Worm (Caenorhabditis elegans) whole organism, L3 larva: ENCODE measurements around the gene F41B4.1.

Source experiments
- aly-2 ChIP-seq: fragments of 150-350 bp; optimal IDR thresholded peaks from 2 replicates; lab custom pipeline; 2014; ENCODE audit warnings: missing biosample characterization, missing genetic modification characterization
- ceh-28 ChIP-seq: fragments of 150-350 bp; optimal IDR thresholded peaks from 2 replicates; lab custom pipeline; 2014; ENCODE audit warnings: missing biosample characterization, missing genetic modification reagents, missing genetic modification characterization
- ceh-82 ChIP-seq: fragments of 150-350 bp; optimal IDR thresholded peaks from 2 replicates; lab custom pipeline; 2014; ENCODE audit warnings: missing biosample characterization, missing genetic modification characterization
- ceh-9 ChIP-seq: sonication (generic microtip); optimal IDR thresholded peaks from 2 replicates; lab custom pipeline; 2018; ENCODE audit warnings: missing biosample characterization, missing genetic modification characterization
- daf-12 ChIP-seq: fragments of 150-350 bp; optimal IDR thresholded peaks from 2 replicates; lab custom pipeline; 2014; ENCODE audit warnings: missing biosample characterization, missing genetic modification reagents, missing genetic modification characterization
- egl-27 ChIP-seq: sonication (generic microtip); optimal IDR thresholded peaks from 4 replicates; lab custom pipeline; 2017; ENCODE audit warnings: missing biosample characterization, missing genetic modification reagents, missing genetic modification characterization
- egl-5 ChIP-seq: fragments of 150-350 bp; optimal IDR thresholded peaks from 2 replicates; lab custom pipeline; 2017; ENCODE audit warnings: missing biosample characterization, missing genetic modification reagents, missing genetic modification characterization, inconsistent platforms
- elt-1 ChIP-seq: fragments of 150-350 bp; optimal IDR thresholded peaks from 2 replicates; lab custom pipeline; 2014; ENCODE audit warnings: missing biosample characterization, missing genetic modification characterization
- elt-2 ChIP-seq: sonication (generic microtip); optimal IDR thresholded peaks from 2 replicates; lab custom pipeline; 2016; ENCODE audit warnings: missing genetic modification reagents, mild to moderate bottlenecking, missing genetic modification characterization, missing compliant biosample characterization
- elt-3 ChIP-seq, 3 experiments: fragments of 150-350 bp in 1 of 3; sonication (generic microtip) in 2 of 3; optimal IDR thresholded peaks; 2 replicates in 2 of 3; 4 replicates in 1 of 3; lab custom pipeline; 2014 to 2017; ENCODE audit warnings: missing biosample characterization in 3 of 3, missing genetic modification characterization in 3 of 3
- eor-1 ChIP-seq, 2 experiments: fragments of 150-350 bp; optimal IDR thresholded peaks; 2 replicates each; lab custom pipeline; 2014 to 2018; ENCODE audit warnings: missing biosample characterization in 2 of 2, missing genetic modification characterization in 2 of 2
- fos-1 ChIP-seq: fragments of 150-350 bp; optimal IDR thresholded peaks from 2 replicates; lab custom pipeline; 2014; ENCODE audit warnings: missing biosample characterization, missing genetic modification characterization
- jun-1 ChIP-seq: fragments of 150-350 bp; optimal IDR thresholded peaks from 2 replicates; lab custom pipeline; 2014; ENCODE audit warnings: missing biosample characterization, missing genetic modification reagents, missing genetic modification characterization
- lin-39 ChIP-seq: fragments of 150-350 bp; optimal IDR thresholded peaks from 2 replicates; lab custom pipeline; 2018; ENCODE audit warnings: missing biosample characterization, missing genetic modification reagents, missing genetic modification characterization
- mdl-1 ChIP-seq: fragments of 150-350 bp; optimal IDR thresholded peaks from 2 replicates; lab custom pipeline; 2014; ENCODE audit warnings: missing biosample characterization, missing genetic modification characterization
- mml-1 ChIP-seq: fragments of 150-350 bp; sonication (generic microtip); optimal IDR thresholded peaks from 3 replicates; lab custom pipeline; 2014; ENCODE audit warnings: missing biosample characterization, missing genetic modification characterization
- nhr-11 ChIP-seq: fragments of 150-350 bp; optimal IDR thresholded peaks from 2 replicates; lab custom pipeline; 2014; ENCODE audit warnings: missing biosample characterization, missing genetic modification characterization
- nhr-23 ChIP-seq: fragments of 150-350 bp; optimal IDR thresholded peaks from 2 replicates; lab custom pipeline; 2014; ENCODE audit warnings: missing biosample characterization, missing genetic modification reagents, missing genetic modification characterization
- nhr-237 ChIP-seq: fragments of 150-350 bp; optimal IDR thresholded peaks from 2 replicates; lab custom pipeline; 2014; ENCODE audit warnings: missing biosample characterization, missing genetic modification characterization
- nhr-28 ChIP-seq: fragments of 150-350 bp; optimal IDR thresholded peaks from 2 replicates; lab custom pipeline; 2014; ENCODE audit warnings: missing biosample characterization, missing genetic modification characterization
- nhr-67 ChIP-seq: fragments of 150-350 bp; optimal IDR thresholded peaks from 2 replicates; lab custom pipeline; 2014; ENCODE audit warnings: missing biosample characterization, missing genetic modification characterization
- nhr-76 ChIP-seq: fragments of 150-350 bp; sonication (generic microtip); optimal IDR thresholded peaks from 5 replicates; lab custom pipeline; 2014; ENCODE audit warnings: missing biosample characterization, missing genetic modification characterization
- nhr-77 ChIP-seq: fragments of 150-350 bp; optimal IDR thresholded peaks from 2 replicates; lab custom pipeline; 2014; ENCODE audit warnings: missing biosample characterization, missing genetic modification characterization
- pha-4 ChIP-seq: fragments of 150-350 bp; optimal IDR thresholded peaks from 2 replicates; lab custom pipeline; 2014; ENCODE audit warnings: missing biosample characterization, missing genetic modification reagents, missing genetic modification characterization
- pqm-1 ChIP-seq: fragments of 150-350 bp; optimal IDR thresholded peaks from 2 replicates; lab custom pipeline; 2017; ENCODE audit warnings: missing biosample characterization, missing genetic modification characterization, inconsistent platforms
- skn-1 ChIP-seq: fragments of 150-350 bp; optimal IDR thresholded peaks from 2 replicates; lab custom pipeline; 2014; ENCODE audit warnings: missing biosample characterization, missing genetic modification characterization
- snpc-4 ChIP-seq: fragments of 150-350 bp; optimal IDR thresholded peaks from 2 replicates; lab custom pipeline; 2014; ENCODE audit warnings: missing biosample characterization, missing genetic modification characterization
- unc-39 ChIP-seq: sonication (generic microtip); optimal IDR thresholded peaks from 4 replicates; lab custom pipeline; 2017; ENCODE audit warnings: missing biosample characterization, missing genetic modification characterization
- zag-1 ChIP-seq: fragments of 150-350 bp; optimal IDR thresholded peaks from 2 replicates; lab custom pipeline; 2014; ENCODE audit warnings: missing biosample characterization, missing genetic modification characterization
- ztf-4 ChIP-seq: fragments of 150-350 bp; optimal IDR thresholded peaks from 2 replicates; lab custom pipeline; 2014; ENCODE audit warnings: missing biosample characterization, missing genetic modification characterization

F41B4.1 gene

DNA sequence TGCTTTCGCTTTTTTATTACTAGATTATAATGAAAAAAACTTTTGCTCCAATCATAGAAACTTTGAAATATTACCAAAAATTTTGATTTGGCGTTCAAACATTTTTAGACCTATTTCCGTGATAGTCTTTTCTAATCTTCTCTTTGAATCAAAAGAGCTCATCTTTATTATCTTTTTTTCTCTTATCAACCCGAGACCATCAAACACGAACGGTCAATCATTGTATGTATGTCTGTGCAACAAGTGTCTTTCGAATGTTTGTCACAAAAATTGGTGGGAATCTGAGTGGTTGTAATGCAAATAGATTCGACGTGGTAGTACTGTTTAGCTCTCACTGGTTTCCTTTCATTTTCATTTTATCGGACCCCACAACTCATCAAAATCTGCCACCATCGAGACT lies 25.9 kb downstream of the F41B4.1 start, which contains the start of gene M03A8.3:
TSS of gene M03A8.3 (plus strand) at position 278 of the 400 bp plus-strand sequence.
- TF ChIP-seq elt-2 (peak; percentile 48), pqm-1 (tag; lab: Kevin White, UChicago) (peak; percentile 1), eor-1 (tag; optimal IDR thresholded peaks at IDR 0.05; lab: Kevin White, UChicago) (no peak)

DNA sequence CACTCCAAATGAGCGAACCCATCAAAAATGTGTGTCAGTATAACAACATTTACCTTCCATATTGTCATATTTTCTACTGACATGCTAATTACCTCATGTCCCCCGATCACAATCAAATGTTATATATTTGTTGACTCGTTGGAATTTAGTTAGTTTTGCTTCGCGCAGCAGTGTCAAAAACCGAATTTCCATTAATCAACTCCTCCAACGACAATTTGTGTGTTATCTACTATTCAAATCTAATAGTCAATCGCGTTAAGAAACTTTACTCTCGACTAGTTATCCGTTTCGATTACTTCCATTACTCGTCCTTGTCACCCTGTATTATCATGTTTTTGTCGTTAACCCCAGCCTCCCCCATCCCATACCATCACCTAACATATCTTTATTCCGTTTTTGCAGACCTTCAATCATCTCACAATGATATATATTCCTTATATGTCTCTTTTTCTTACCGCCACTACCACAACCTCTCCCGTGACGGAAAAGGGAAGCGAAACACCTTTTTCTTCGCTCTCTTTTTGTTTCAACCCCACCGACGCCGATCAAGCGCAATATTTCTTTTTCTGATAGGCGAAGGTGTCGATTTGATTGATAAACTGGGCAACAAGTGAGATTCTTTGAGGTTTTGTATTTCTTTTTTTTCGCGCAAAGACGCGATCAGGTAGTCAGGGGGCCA lies 29.7 kb downstream of the F41B4.1 start:
- TF ChIP-seq elt-1 (peak; percentile 81), nhr-23 (tag; lab: Kevin White, UChicago) (no peak)

DNA sequence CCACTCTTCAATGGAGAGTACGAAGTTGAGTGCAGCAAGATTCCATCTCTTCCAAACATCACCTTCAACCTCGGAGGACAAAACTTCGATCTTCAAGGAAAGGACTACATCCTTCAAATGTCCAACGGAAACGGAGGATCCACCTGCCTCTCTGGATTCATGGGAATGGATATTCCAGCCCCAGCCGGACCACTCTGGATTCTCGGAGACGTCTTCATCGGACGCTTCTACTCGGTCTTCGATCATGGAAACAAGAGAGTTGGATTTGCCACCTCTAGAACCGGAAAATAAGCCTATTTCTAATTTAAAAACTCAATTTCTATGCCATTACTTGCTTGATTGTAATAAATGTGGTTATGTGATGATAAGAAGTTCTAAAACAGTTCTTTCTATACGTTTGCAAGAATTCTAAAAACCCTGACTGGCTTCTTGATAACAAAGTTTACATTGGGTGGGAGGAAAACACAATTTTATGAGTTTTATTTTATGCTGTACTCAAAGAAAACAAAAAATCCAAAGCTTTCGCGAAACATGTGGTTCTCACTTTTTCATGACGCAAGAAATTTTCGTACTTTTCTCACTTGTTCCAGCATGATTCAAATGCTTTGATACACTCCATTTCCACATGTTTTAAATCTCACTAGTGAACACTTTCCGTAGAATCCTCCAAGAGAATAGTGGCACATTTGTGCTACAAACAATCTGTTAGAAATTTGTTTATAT lies 33.2 kb downstream of the F41B4.1 start:
- peak; percentile 4 for TF ChIP-seq fos-1
- TF ChIP-seq nhr-11 (tag; lab: Kevin White, UChicago) = no peak
- peak; percentile 59 for TF ChIP-seq pha-4 (tag; lab: Kevin White, UChicago)
- TF ChIP-seq pqm-1 (tag; lab: Kevin White, UChicago) = peak; percentile 5
- peak; percentile 24 for TF ChIP-seq jun-1 (tag; lab: Kevin White, UChicago)
- TF ChIP-seq elt-2 = peak; percentile 77
- no peak for TF ChIP-seq ztf-4 (tag; lab: Kevin White, UChicago)
- TF ChIP-seq nhr-77 (tag; lab: Kevin White, UChicago) = peak; percentile 1
- no peak for TF ChIP-seq ceh-9 (tag; lab: Kevin White, UChicago)

DNA sequence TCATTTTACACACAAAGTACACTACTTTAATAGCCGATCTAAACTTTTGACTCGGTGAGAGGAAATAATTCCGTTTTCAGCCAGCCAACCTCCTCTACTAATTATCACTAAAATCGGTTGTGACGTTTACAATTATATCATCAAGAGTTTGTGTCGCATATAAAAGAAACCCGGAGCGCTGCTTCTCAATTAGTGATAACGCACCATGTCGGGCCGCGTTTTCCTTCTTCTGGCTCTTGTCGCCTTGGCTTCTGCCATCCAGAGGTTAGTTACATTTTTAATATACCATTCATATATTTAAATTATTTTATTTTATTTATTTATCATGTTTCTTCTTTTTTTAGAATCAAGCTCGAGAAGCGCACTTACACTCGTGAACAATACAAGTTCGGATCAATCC lies 34.7 kb downstream of the F41B4.1 start, which contains the start of gene asp-3:
TSS of gene asp-3 (plus strand) at position 79 of the 400 bp plus-strand sequence.
- TF ChIP-seq nhr-67 (tag; lab: Kevin White, UChicago) (no peak), lin-39 (no peak), ceh-82 (tag; lab: Kevin White, UChicago) (no peak), egl-5 (no peak), nhr-28 (no peak), mdl-1 (tag; lab: Kevin White, UChicago) (no peak), elt-3 (tag; optimal IDR thresholded peaks at IDR 0.05; lab: Kevin White, UChicago) (no peak), pha-4 (tag; lab: Kevin White, UChicago) (peak; percentile 2), nhr-77 (tag; lab: Kevin White, UChicago) (no peak), jun-1 (tag; lab: Kevin White, UChicago) (no peak), snpc-4 (tag; lab: Kevin White, UChicago) (no peak), fos-1 (no peak), egl-27 (no peak), nhr-237 (tag; lab: Kevin White, UChicago) (no peak), skn-1 (tag; lab: Kevin White, UChicago) (no peak), pqm-1 (tag; lab: Kevin White, UChicago) (peak; percentile 41), ceh-28 (tag; lab: Kevin White, UChicago) (no peak), unc-39 (no peak), elt-2 (peak; percentile 68), zag-1 (tag; lab: Kevin White, UChicago) (no peak)

DNA sequence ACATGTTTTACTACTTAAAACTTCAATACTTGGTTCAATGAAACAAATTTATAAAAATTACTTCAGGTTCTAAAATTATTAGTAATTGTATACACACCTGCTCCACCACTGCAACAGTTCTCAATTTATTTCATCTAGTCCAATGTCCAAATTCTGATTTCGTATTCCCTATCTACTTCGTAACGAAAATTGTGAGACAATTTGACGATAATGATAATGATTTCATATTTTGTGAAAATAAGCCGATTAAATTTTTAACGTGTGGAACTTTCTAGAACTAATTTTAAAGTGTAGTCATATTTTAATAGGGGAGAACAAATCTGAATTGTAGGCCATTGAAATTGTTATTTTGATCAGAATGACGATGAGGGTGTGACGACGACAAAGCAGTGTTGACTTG lies 35.2 kb downstream of the F41B4.1 start:
- TF ChIP-seq pqm-1 (tag; lab: Kevin White, UChicago) = peak; percentile 48
- TF ChIP-seq mml-1 (tag; lab: Kevin White, UChicago) = no peak
- TF ChIP-seq elt-2 = peak; percentile 48
- TF ChIP-seq pha-4 (tag; lab: Kevin White, UChicago) = peak; percentile 1

DNA sequence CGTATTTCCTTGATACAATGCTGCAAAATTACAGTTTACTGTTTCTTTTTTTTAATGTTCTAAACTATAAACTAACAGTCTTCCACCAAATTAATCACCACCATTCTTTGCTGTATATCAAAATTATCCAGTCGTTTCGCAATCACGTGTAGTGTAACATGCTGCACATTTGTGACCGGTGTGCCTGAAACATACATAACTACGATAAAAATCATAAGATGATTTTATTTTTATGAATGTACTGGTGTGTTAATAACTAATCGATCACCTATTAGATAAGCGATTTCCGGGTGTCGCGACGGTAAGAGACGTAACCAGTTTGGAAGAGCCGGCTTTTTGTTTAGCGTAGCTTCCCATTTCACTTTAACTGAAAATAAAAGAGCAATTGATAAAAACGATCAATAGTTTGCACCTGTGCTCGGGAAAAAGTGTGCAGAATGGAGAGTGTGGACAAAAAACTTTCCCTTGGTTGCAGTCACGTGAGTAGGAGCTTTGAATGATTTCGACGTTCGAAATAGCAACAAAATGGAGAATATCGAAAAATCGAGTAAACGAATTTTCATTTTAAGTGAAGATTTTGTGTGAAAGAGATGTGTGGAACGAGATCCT lies 36.6 kb downstream of the F41B4.1 start, which contains the start of gene sgca-1:
TSS of gene sgca-1 (minus strand) at position 584 of the 609 bp plus-strand sequence.
- TF ChIP-seq elt-2 (peak; percentile 95), daf-12 (no peak), mdl-1 (tag; lab: Kevin White, UChicago) (no peak), pqm-1 (tag; lab: Kevin White, UChicago) (peak; percentile 91), nhr-76 (tag; lab: Kevin White, UChicago) (no peak), ceh-28 (tag; lab: Kevin White, UChicago) (peak; percentile 42), nhr-28 (no peak), pha-4 (tag; lab: Kevin White, UChicago) (peak; percentile 59), aly-2 (tag; lab: Kevin White, UChicago) (no peak), jun-1 (tag; lab: Kevin White, UChicago) (peak; percentile 56)
